Fruit fly (Drosophila melanogaster) whole organism, larva: ENCODE data around the gene Vlet.
A peak's percentile ranks its signal among the peaks of the same experiment; 100 is the strongest.

Source experiments
- noc ChIP-seq: fragments of 200-800 bp; sonication (Bioruptor generic); optimal IDR thresholded peaks from 3 replicates; lab custom pipeline; 2019; ENCODE audit warnings: missing biosample characterization, mild to moderate bottlenecking, missing genetic modification characterization, moderate library complexity

Vlet gene

dm6 chrX:11694959-11695882 is 16.8 kb upstream of the Vlet start, which contains the start of gene PhKgamma:
TSS of gene PhKgamma (plus strand) at chrX:11695137.
- no peak for TF ChIP-seq noc (tag; lab: Kevin White, UChicago)

DNA sequence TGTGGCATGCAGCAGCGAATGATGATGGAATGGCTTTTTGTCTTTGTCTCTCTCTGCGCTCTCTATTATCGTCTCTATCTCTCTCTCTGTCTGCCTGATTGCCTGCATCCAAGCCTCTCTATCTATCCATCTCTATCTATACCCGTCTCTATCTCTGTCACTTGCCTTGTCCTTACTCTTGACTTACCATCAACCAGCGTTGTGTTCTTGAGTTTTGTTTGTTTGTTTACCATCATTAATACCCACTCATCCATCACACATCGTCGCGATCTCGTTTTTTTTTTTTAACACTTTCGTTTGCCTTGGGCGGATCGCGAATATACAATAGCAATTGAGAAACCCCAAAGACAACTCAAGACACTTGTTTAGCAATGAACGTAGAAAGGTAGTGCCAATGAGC is 11.3 kb upstream of the Vlet start:
- TF ChIP-seq noc (tag; lab: Kevin White, UChicago) = no peak

DNA sequence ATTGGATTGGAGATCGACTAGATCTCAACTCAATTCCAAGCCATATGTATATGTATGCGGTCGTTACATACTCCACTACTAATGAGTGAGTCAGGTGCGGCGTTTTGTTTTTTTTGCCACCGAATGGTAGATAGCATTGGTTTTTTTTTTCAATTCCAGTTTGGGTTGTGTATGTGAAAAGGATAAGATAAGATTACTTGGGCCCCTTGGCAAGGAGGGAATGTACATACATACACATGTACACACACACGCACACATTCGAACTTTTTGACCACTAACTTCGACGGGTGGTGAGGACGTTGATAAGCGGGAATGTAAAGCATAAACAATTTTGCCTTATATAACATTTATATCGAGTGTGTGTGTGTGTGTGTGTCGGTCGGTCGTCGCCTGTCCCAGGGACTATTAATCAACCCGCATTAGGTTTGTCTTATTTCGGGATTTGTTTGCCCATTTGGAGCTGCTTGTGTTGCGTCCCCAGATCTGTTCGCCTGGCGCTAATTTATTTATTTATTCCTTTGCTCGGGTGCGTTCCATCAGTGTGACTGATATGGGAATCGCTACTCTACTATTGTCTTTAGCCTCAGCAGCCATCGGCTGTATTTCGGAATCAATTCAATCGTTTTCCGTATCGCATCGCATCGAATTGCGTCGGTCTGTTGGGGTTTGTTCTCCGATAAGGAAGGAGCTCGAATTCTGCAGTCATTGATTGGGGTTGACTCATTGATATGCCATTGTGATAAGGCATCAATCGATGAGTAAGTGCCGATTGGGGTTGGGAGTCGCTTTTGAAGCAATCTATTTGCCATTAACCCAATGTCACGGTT is 9.5 kb upstream of the Vlet start:
- TF ChIP-seq noc (tag; lab: Kevin White, UChicago) = no peak

- no peak for TF ChIP-seq noc (tag; lab: Kevin White, UChicago)
Measured at dm6 chrX:11686675-11687074, 8.3 kb upstream of the Vlet start.

dm6 chrX:11685918-11686640 is 7.7 kb upstream of the Vlet start:
- TF ChIP-seq noc (tag; lab: Kevin White, UChicago) = peak; percentile 66

dm6 chrX:11684462-11684861 is 6.1 kb upstream of the Vlet start:
- peak; percentile 25 for TF ChIP-seq noc (tag; lab: Kevin White, UChicago)

dm6 chrX:11683480-11683879 is 5.1 kb upstream of the Vlet start:
- TF ChIP-seq noc (tag; lab: Kevin White, UChicago) = peak; percentile 15

DNA sequence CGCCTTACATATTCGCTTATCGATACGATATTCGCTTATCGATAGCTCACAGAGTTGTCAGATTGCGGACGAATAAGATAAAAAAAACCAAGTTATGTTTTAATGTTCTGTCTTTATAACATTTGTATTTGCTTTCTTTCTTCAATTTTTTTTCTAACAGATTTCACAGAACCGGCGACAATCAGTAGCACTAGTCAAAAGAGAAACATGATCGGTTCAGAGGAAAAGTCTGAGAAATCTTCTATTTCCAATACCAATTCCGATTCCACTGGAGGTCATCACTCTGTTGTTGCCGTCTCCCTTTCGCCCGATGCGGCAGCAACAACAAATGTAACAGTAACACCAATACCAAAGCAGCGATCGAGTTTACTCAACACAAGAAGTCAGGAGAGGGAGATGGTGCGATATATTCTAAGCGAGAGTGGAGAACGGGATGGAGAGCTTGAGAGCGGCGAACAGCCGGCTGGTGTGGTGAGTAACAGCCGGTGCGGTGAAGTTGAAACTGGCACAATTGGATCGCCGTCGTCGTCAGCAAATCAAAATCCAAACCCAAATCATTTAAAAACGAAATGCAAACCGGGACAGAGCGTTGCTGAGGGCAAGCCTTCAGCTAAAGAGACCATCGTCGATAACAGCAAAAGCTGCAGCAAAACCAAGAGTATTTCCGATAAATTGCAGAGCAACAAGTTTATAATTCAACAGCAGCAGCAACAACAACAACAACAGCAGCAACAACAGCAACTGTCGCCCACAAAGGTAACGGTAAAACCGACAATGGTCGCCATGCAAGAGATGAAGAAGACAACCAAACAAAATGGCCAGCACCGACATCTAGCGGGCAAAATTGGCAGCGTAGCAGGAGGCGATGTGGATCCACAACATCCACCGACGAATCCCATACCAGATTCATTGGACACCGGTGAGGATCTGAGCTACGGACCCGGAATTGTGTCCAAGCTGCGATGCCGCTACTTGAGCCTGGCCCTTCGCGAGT is 3.5 kb upstream of the Vlet start:
- peak; percentile 79 for TF ChIP-seq noc (tag; lab: Kevin White, UChicago)

- TF ChIP-seq noc (tag; lab: Kevin White, UChicago) = no peak
Measured at dm6 chrX:11680405-11680804, 2.0 kb upstream of the Vlet start.

- TF ChIP-seq noc (tag; lab: Kevin White, UChicago) = peak; percentile 23
Measured at dm6 chrX:11679461-11679860, 1.1 kb upstream of the Vlet start.

DNA sequence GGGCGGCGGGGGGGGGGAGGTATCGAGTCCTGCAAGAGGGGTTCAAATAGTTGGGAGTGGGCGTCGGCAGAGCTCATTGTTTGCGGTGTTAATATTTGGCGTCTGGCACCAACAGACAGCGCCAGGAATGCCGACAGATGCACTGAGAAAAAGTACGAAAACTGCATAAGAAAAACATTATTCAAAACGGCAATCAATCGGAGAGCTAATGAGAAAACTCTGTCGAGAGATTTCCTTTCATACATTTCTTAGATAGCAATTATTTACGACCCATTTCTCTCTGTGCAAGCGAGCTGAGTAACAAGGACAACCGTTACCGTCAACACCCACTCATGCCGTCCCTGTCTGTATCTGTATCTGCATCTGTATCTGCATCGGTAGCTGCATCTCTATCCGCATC is 14.3 kb downstream of the Vlet start:
- TF ChIP-seq noc (tag; lab: Kevin White, UChicago) = no peak

DNA sequence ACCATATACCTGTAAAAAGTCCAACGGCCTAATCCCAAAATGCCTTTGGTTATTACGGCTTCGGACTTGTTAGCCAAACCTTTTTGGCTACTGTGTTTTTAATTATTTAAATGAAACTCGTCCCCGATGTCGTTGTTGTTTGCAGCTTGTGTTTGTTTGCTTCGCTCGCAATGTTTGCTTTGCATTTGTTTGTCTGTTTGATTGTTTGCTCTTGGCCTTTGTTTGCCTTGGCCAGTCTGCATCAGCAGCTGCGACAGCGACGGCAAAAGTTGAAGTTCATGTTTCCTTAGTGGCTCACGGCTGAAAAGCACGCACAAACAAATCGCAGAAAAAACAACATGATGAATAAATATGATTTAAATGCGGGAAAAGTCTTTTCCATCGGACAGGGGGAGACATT is 17.9 kb downstream of the Vlet start:
- TF ChIP-seq noc (tag; lab: Kevin White, UChicago) = peak; percentile 15

- no peak for TF ChIP-seq noc (tag; lab: Kevin White, UChicago)
Measured at dm6 chrX:11659634-11660033, 18.8 kb downstream of the Vlet start.

dm6 chrX:11659080-11659479 is 19.3 kb downstream of the Vlet start:
- TF ChIP-seq noc (tag; lab: Kevin White, UChicago) = no peak
